Worm (Caenorhabditis elegans): Measurements from ENCODE around the gene clec-56.

- TF ChIP-seq tbx-11 (GFP tag; IDR thresholded peaks at IDR 0.05) (no peak), ama-1 (optimal IDR thresholded peaks at IDR 0.05) (no peak), scrt-1 (GFP tag; IDR thresholded peaks at IDR 0.05) (no peak)
Measured at ce11 chrV:14522514-14522913, 48.3 kb downstream of the clec-56 start, which contains the start of gene C53A5.16.

Measured in whole organism, early embryonic.